Worm (Caenorhabditis elegans) whole organism, L3 larva: ENCODE measurements around the gene somi-1.

Experiments
- aly-2 ChIP-seq: fragments of 150-350 bp; optimal IDR thresholded peaks from 2 replicates; lab custom pipeline; 2014; ENCODE audit warnings: missing biosample characterization, missing genetic modification characterization
- ama-1 ChIP-seq: fragments of 150-350 bp; optimal IDR thresholded peaks from 2 replicates; lab custom pipeline; 2018
- ceh-82 ChIP-seq: fragments of 150-350 bp; optimal IDR thresholded peaks from 2 replicates; lab custom pipeline; 2014; ENCODE audit warnings: missing biosample characterization, missing genetic modification characterization
- daf-12 ChIP-seq: fragments of 150-350 bp; optimal IDR thresholded peaks from 2 replicates; lab custom pipeline; 2014; ENCODE audit warnings: missing biosample characterization, missing genetic modification reagents, missing genetic modification characterization
- elt-3 ChIP-seq, 3 experiments: fragments of 150-350 bp in 1 of 3; sonication (generic microtip) in 2 of 3; optimal IDR thresholded peaks; 2 replicates in 2 of 3; 4 replicates in 1 of 3; lab custom pipeline; 2014 to 2017; ENCODE audit warnings: missing biosample characterization in 3 of 3, missing genetic modification characterization in 3 of 3
- fkh-10 ChIP-seq: sonication (generic microtip); optimal IDR thresholded peaks from 2 replicates; lab custom pipeline; 2017; ENCODE audit warnings: missing biosample characterization, missing genetic modification reagents, missing genetic modification characterization
- fos-1 ChIP-seq: fragments of 150-350 bp; optimal IDR thresholded peaks from 2 replicates; lab custom pipeline; 2014; ENCODE audit warnings: missing biosample characterization, missing genetic modification characterization
- nhr-12 ChIP-seq: fragments of 150-350 bp; optimal IDR thresholded peaks from 2 replicates; lab custom pipeline; 2014; ENCODE audit warnings: missing biosample characterization, missing genetic modification characterization
- nhr-237 ChIP-seq: fragments of 150-350 bp; optimal IDR thresholded peaks from 2 replicates; lab custom pipeline; 2014; ENCODE audit warnings: missing biosample characterization, missing genetic modification characterization
- nhr-28 ChIP-seq: fragments of 150-350 bp; optimal IDR thresholded peaks from 2 replicates; lab custom pipeline; 2014; ENCODE audit warnings: missing biosample characterization, missing genetic modification characterization
- pha-4 ChIP-seq: fragments of 150-350 bp; optimal IDR thresholded peaks from 2 replicates; lab custom pipeline; 2014; ENCODE audit warnings: missing biosample characterization, missing genetic modification reagents, missing genetic modification characterization
- pqm-1 ChIP-seq: fragments of 150-350 bp; optimal IDR thresholded peaks from 2 replicates; lab custom pipeline; 2017; ENCODE audit warnings: missing biosample characterization, missing genetic modification characterization, inconsistent platforms
- unc-39 ChIP-seq: sonication (generic microtip); optimal IDR thresholded peaks from 4 replicates; lab custom pipeline; 2017; ENCODE audit warnings: missing biosample characterization, missing genetic modification characterization

- TF ChIP-seq aly-2 (tag; lab: Kevin White, UChicago) = no peak
- TF ChIP-seq nhr-28 (tag; lab: Kevin White, UChicago) = no peak
- TF ChIP-seq pha-4 (tag; lab: Kevin White, UChicago) = no peak
- no peak for TF ChIP-seq nhr-237 (tag; lab: Kevin White, UChicago)
- peak in 2 of 3 experiments; percentile 66 to 80 for TF ChIP-seq elt-3 (tag; optimal IDR thresholded peaks at IDR 0.05; lab: Kevin White, UChicago)
- TF ChIP-seq fkh-10 = no peak
- TF ChIP-seq unc-39 (tag; lab: Kevin White, UChicago) = no peak
- no peak for TF ChIP-seq ceh-82 (tag; lab: Kevin White, UChicago)
- no peak for TF ChIP-seq pqm-1 (tag; lab: Kevin White, UChicago)
- no peak for TF ChIP-seq daf-12
- no peak for TF ChIP-seq ama-1 (lab: Kevin White, UChicago)
- TF ChIP-seq fos-1 (tag; lab: Kevin White, UChicago) = no peak
- no peak for TF ChIP-seq nhr-12 (tag; lab: Kevin White, UChicago)
Observed at ce11 chrV:13389454-13389853, 1.7 kb downstream of the somi-1 start.
